Fruit fly (Drosophila melanogaster) whole organism, prepupa: Measurements from ENCODE around the gene Rab9.
A peak's percentile ranks its signal among the peaks of the same experiment; 100 is the strongest.

ENCODE experiments used
- Blimp-1 ChIP-seq: fragments of 200-800 bp; sonication (Bioruptor generic); optimal IDR thresholded peaks from 3 replicates; lab custom pipeline; 2017; ENCODE audit warnings: missing biosample characterization, missing genetic modification characterization, mild to moderate bottlenecking, moderate library complexity, missing genetic modification reagents
- CG10631 ChIP-seq: fragments of 200-800 bp; sonication (Bioruptor generic); optimal IDR thresholded peaks from 2 replicates; lab custom pipeline; 2016; ENCODE audit warnings: missing biosample characterization, missing genetic modification characterization
- CG10669 ChIP-seq: fragments of 200-800 bp; sonication (Bioruptor generic); optimal IDR thresholded peaks from 3 replicates; lab custom pipeline; 2018; ENCODE audit warnings: missing biosample characterization, mild to moderate bottlenecking, missing genetic modification characterization, moderate library complexity
- CG11294 ChIP-seq: fragments of 200-800 bp; sonication (Bioruptor generic); IDR thresholded peaks from 2 replicates; pipeline ENCODE4 v1.3.6; 2022; ENCODE audit warnings: missing biosample characterization, missing genetic modification characterization
- CG11762 ChIP-seq: fragments of 200-800 bp; sonication (Bioruptor generic); optimal IDR thresholded peaks from 3 replicates; lab custom pipeline; 2016; ENCODE audit warnings: missing biosample characterization, missing genetic modification characterization; ENCODE audit not compliant: insufficient read depth
- CG16779 ChIP-seq: fragments of 200-800 bp; sonication (Bioruptor generic); optimal IDR thresholded peaks from 3 replicates; lab custom pipeline; 2017; ENCODE audit warnings: missing biosample characterization, mild to moderate bottlenecking, missing genetic modification characterization
- CG3032 ChIP-seq: fragments of 200-800 bp; optimal IDR thresholded peaks from 2 replicates; lab custom pipeline; 2019; ENCODE audit warnings: missing biosample characterization, mild to moderate bottlenecking, missing genetic modification characterization, moderate library complexity
- CG31627 ChIP-seq: fragments of 200-800 bp; sonication (Bioruptor generic); optimal IDR thresholded peaks from 3 replicates; lab custom pipeline; 2016; ENCODE audit warnings: missing biosample characterization, missing genetic modification characterization
- CG34406 ChIP-seq: fragments of 200-800 bp; sonication (Bioruptor generic); optimal IDR thresholded peaks from 3 replicates; lab custom pipeline; 2016; ENCODE audit warnings: missing biosample characterization, missing genetic modification characterization
- CG3919 ChIP-seq: fragments of 200-800 bp; sonication (Bioruptor generic); optimal IDR thresholded peaks from 3 replicates; lab custom pipeline; 2016; ENCODE audit warnings: missing biosample characterization, missing genetic modification characterization
- CG4318 ChIP-seq: fragments of 200-800 bp; sonication (Bioruptor generic); optimal IDR thresholded peaks from 3 replicates; lab custom pipeline; 2017; ENCODE audit warnings: missing biosample characterization, mild to moderate bottlenecking, missing genetic modification characterization
- CG6163 ChIP-seq: fragments of 200-800 bp; sonication (Bioruptor generic); IDR thresholded peaks from 3 replicates; pipeline ENCODE4 v1.3.6; 2022; ENCODE audit warnings: missing biosample characterization, missing genetic modification characterization
- CG6276 ChIP-seq: fragments of 200-800 bp; sonication (Bioruptor generic); optimal IDR thresholded peaks from 2 replicates; lab custom pipeline; 2017; ENCODE audit warnings: missing biosample characterization, mild to moderate bottlenecking, missing genetic modification characterization
- CG6792 ChIP-seq: fragments of 200-800 bp; sonication (Bioruptor generic); optimal IDR thresholded peaks from 3 replicates; lab custom pipeline; 2016; ENCODE audit warnings: missing biosample characterization, missing genetic modification characterization
- CG6808 ChIP-seq: fragments of 200-800 bp; sonication (Bioruptor generic); optimal IDR thresholded peaks from 3 replicates; lab custom pipeline; 2017; ENCODE audit warnings: missing biosample characterization, missing genetic modification characterization, mild to moderate bottlenecking, moderate library complexity, missing genetic modification reagents
- CG7368 ChIP-seq: fragments of 200-800 bp; sonication (Bioruptor generic); optimal IDR thresholded peaks from 3 replicates; lab custom pipeline; 2016; ENCODE audit warnings: missing biosample characterization, missing genetic modification characterization
- CG8119 ChIP-seq: fragments of 200-800 bp; sonication (Bioruptor generic); IDR thresholded peaks from 3 replicates; pipeline ENCODE4 v1.3.6; 2022; ENCODE audit warnings: missing biosample characterization, missing genetic modification characterization
- CG8319 ChIP-seq: fragments of 200-800 bp; sonication (Bioruptor generic); optimal IDR thresholded peaks from 3 replicates; lab custom pipeline; 2016; ENCODE audit warnings: missing biosample characterization, missing genetic modification characterization
- CG9139 ChIP-seq: fragments of 200-800 bp; sonication (Bioruptor generic); optimal IDR thresholded peaks from 3 replicates; lab custom pipeline; 2017; ENCODE audit warnings: missing biosample characterization, mild to moderate bottlenecking, missing genetic modification characterization
- Eip75B ChIP-seq: fragments of 200-800 bp; sonication (Bioruptor generic); optimal IDR thresholded peaks from 3 replicates; lab custom pipeline; 2016; ENCODE audit warnings: missing biosample characterization, missing genetic modification characterization
- Eip93F ChIP-seq: fragments of 200-800 bp; sonication (Bioruptor generic); optimal IDR thresholded peaks from 2 replicates; lab custom pipeline; 2016; ENCODE audit warnings: missing biosample characterization, mild to moderate bottlenecking, missing genetic modification characterization
- Gug ChIP-seq: fragments of 200-800 bp; sonication (Bioruptor generic); IDR thresholded peaks from 2 replicates; pipeline ENCODE4 v1.3.6; 2022; ENCODE audit warnings: missing biosample characterization, missing genetic modification characterization
- Hr38 ChIP-seq: sonication (Bioruptor generic); optimal IDR thresholded peaks from 2 replicates; lab custom pipeline; 2016; ENCODE audit warnings: missing biosample characterization, missing genetic modification characterization
- Hr39 ChIP-seq: fragments of 200-800 bp; sonication (Bioruptor generic); optimal IDR thresholded peaks from 2 replicates; lab custom pipeline; 2016; ENCODE audit warnings: missing biosample characterization, missing genetic modification characterization
- Hr4 ChIP-seq: fragments of 200-800 bp; sonication (Bioruptor generic); optimal IDR thresholded peaks from 3 replicates; lab custom pipeline; 2016; ENCODE audit warnings: missing biosample characterization, missing genetic modification characterization
- Met ChIP-seq: fragments of 200-800 bp; sonication (Bioruptor generic); optimal IDR thresholded peaks from 3 replicates; lab custom pipeline; 2016; ENCODE audit warnings: missing biosample characterization, missing genetic modification characterization
- OdsH ChIP-seq: fragments of 200-800 bp; sonication (Bioruptor generic); optimal IDR thresholded peaks from 3 replicates; lab custom pipeline; 2016; ENCODE audit warnings: missing biosample characterization, missing genetic modification characterization
- Smox ChIP-seq: fragments of 200-800 bp; sonication (Bioruptor generic); optimal IDR thresholded peaks from 3 replicates; lab custom pipeline; 2016; ENCODE audit warnings: missing biosample characterization, missing genetic modification characterization
- Sox14 ChIP-seq: fragments of 200-800 bp; sonication (Bioruptor generic); optimal IDR thresholded peaks from 3 replicates; lab custom pipeline; 2016; ENCODE audit warnings: missing biosample characterization, missing genetic modification characterization
- Sox15 ChIP-seq: fragments of 200-800 bp; sonication (Bioruptor generic); optimal IDR thresholded peaks from 3 replicates; lab custom pipeline; 2016; ENCODE audit warnings: missing biosample characterization, missing genetic modification characterization
- cyc ChIP-seq: fragments of 200-800 bp; sonication (Bioruptor generic); optimal IDR thresholded peaks from 3 replicates; lab custom pipeline; 2016; ENCODE audit warnings: missing biosample characterization, missing genetic modification characterization
- dac ChIP-seq: fragments of 200-800 bp; sonication (Bioruptor generic); optimal IDR thresholded peaks from 2 replicates; lab custom pipeline; 2017; ENCODE audit warnings: missing biosample characterization, mild to moderate bottlenecking, missing genetic modification characterization
- dsx ChIP-seq: fragments of 200-800 bp; optimal IDR thresholded peaks from 3 replicates; lab custom pipeline; 2019; ENCODE audit warnings: missing biosample characterization, mild to moderate bottlenecking, missing genetic modification characterization, moderate library complexity; ENCODE audit not compliant: poor library complexity, severe bottlenecking
- eg ChIP-seq: fragments of 200-800 bp; sonication (Bioruptor generic); IDR thresholded peaks from 3 replicates; pipeline ENCODE4 v1.3.6; 2022; ENCODE audit warnings: missing biosample characterization, missing genetic modification characterization
- esn ChIP-seq: fragments of 200-800 bp; sonication (Bioruptor generic); optimal IDR thresholded peaks from 2 replicates; lab custom pipeline; 2016; ENCODE audit warnings: missing biosample characterization, mild to moderate bottlenecking, missing genetic modification characterization, moderate library complexity
- fd59A ChIP-seq: fragments of 200-800 bp; sonication (Bioruptor generic); optimal IDR thresholded peaks from 2 replicates; lab custom pipeline; 2017; ENCODE audit warnings: missing biosample characterization, mild to moderate bottlenecking, missing genetic modification characterization, missing genetic modification reagents
- fd85E ChIP-seq: fragments of 200-800 bp; sonication (Bioruptor generic); optimal IDR thresholded peaks from 3 replicates; lab custom pipeline; 2016; ENCODE audit warnings: missing biosample characterization, missing genetic modification characterization
- lz ChIP-seq: fragments of 200-800 bp; sonication (Bioruptor generic); optimal IDR thresholded peaks from 3 replicates; lab custom pipeline; 2016; ENCODE audit warnings: missing biosample characterization, missing genetic modification characterization
- net ChIP-seq: fragments of 200-800 bp; sonication (Bioruptor generic); optimal IDR thresholded peaks from 3 replicates; lab custom pipeline; 2016; ENCODE audit warnings: missing biosample characterization, missing genetic modification characterization
- pdm3 ChIP-seq: fragments of 200-800 bp; sonication (Bioruptor generic); optimal IDR thresholded peaks from 3 replicates; lab custom pipeline; 2016; ENCODE audit warnings: missing biosample characterization, missing genetic modification characterization
- spab ChIP-seq: fragments of 200-800 bp; sonication (Bioruptor generic); optimal IDR thresholded peaks from 2 replicates; lab custom pipeline; 2017; ENCODE audit warnings: missing biosample characterization, mild to moderate bottlenecking, missing genetic modification characterization, missing genetic modification reagents
- ss ChIP-seq, 2 experiments: fragments of 200-800 bp; sonication (Bioruptor generic); optimal IDR thresholded peaks; 2 replicates in 1 of 2; 3 replicates in 1 of 2; lab custom pipeline; 2017 to 2018; ENCODE audit warnings: mild to moderate bottlenecking in 2 of 2, missing biosample characterization in 2 of 2, missing genetic modification characterization in 2 of 2, moderate library complexity in 1 of 2
- svp ChIP-seq: fragments of 200-800 bp; sonication (Bioruptor generic); peaks from one replicate; lab custom pipeline; 2016; ENCODE audit warnings: missing biosample characterization, missing genetic modification characterization
- topi ChIP-seq: fragments of 200-800 bp; sonication (Bioruptor generic); optimal IDR thresholded peaks from 3 replicates; lab custom pipeline; 2016; ENCODE audit warnings: missing biosample characterization, missing genetic modification characterization

Gene Rab9

DNA sequence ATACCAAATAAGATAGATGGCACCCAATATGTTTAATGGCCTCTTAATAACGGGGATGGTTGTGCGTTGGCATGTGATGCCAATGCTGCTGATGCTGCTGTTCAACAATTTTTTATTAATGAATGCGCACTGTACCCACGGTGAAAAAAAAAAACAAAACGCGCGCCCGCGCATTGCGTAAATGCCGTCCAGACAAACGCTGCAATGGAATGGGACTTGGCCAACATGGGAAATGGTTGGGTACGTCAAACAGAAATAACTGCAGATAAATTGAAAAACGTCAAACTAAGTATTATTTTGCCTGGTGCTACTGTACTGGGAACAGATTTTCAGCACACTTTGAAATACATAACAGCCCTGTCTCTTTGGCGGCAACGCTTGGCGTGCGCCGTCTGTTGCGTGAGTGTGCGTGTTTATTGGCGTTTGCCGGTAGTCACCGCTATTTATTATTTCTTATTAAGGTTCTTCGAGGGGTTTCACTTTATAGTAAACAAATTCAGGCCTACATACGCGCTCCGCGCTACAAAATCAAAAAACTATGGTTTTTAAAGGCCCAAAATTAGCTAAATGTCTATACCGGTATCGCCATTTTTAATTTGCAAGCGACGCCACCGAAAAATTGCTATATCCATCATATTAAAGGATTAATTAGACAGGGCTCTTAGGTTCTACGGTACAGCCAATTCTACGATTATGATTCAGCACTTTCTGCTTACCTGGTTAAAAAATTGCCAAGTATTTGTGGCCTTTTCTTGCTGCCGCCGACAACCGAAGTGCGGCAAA, 20.4 kb downstream of the Rab9 start (continued):
- TF ChIP-seq Smox (GFP tag; lab: Kevin White, UChicago) (peak; percentile 30), ss (GFP tag; optimal IDR thresholded peaks at IDR 0.05; lab: Kevin White, UChicago) (peak in 1 of 2 experiments; percentile 24), OdsH (peak; percentile 43), CG6792 (peak; percentile 28), pdm3 (GFP tag; lab: Kevin White, UChicago) (peak; percentile 41), Eip75B (peak; percentile 45), Hr4 (GFP tag; lab: Kevin White, UChicago) (peak; percentile 69), CG34406 (GFP tag; lab: Kevin White, UChicago) (peak; percentile 10)

DNA sequence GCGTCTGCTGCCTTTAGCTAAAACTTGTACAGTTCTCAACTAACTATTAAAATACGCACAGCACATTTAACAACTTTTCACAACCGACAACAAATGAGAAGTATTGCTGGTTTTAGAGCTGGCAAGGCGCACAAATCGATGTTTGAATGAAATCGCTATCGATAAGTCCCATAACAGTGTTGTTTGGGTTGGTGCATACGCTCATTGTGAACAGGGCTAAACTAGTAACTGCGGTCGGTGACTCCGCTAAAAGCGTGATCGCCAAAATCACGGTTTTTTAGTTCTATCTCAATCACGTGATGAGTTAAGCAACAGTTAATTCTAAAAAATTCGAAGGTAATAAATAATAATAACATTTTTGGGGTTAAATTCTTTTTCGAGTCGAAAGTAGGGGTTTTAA, 21.0 kb downstream of the Rab9 start, which contains the start of gene Top2:
Gene Top2 (minus strand): TSS at position 110 of the 400 bp plus-strand sequence.
- TF ChIP-seq Hr39 (GFP tag; lab: Kevin White, UChicago) (peak; percentile 34), Sox15 (GFP tag; lab: Kevin White, UChicago) (no peak), topi (peak; percentile 10), Hr38 (GFP tag; lab: Kevin White, UChicago) (no peak), lz (peak; percentile 33), CG16779 (no peak), cyc (peak; percentile 27), esn (GFP tag; lab: Kevin White, UChicago) (peak; percentile 1), Smox (GFP tag; lab: Kevin White, UChicago) (peak; percentile 17), Eip75B (no peak), CG31627 (GFP tag; lab: Kevin White, UChicago) (peak; percentile 30), CG10669 (GFP tag; lab: Kevin White, UChicago) (no peak), Sox14 (GFP tag; lab: Kevin White, UChicago) (peak; percentile 29)

dm6 chr2L:19454070-19454751, 21.8 kb downstream of the Rab9 start, which contains the start of gene CG10026:
Gene CG10026 (plus strand): TSS chr2L:19454256.
- peak; percentile 45; the same call in 2 of the 3 replicates for TF ChIP-seq CG8119 (GFP tag; lab: Robert Waterston, UW)
- no peak for TF ChIP-seq CG6163
- peak; percentile 20 for TF ChIP-seq CG6276
- no peak for TF ChIP-seq eg (GFP tag; lab: Robert Waterston, UW)
- peak; percentile 44 for TF ChIP-seq CG10631 (GFP tag; lab: Kevin White, UChicago)
- no peak for TF ChIP-seq CG7368
- TF ChIP-seq CG9139 (GFP tag; lab: Kevin White, UChicago), result peak; percentile 13
- TF ChIP-seq net (GFP tag; lab: Kevin White, UChicago), result peak; percentile 35
- TF ChIP-seq topi, result peak; percentile 17
- peak; percentile 60 for TF ChIP-seq Sox14 (GFP tag; lab: Kevin White, UChicago)
- TF ChIP-seq CG34406 (GFP tag; lab: Kevin White, UChicago), result peak; percentile 44
- no peak for TF ChIP-seq CG4318 (GFP tag; lab: Kevin White, UChicago)
- no peak for TF ChIP-seq cyc
- TF ChIP-seq CG11294, result no peak
- no peak for TF ChIP-seq CG6792
- no peak for TF ChIP-seq fd85E (GFP tag; lab: Kevin White, UChicago)
- TF ChIP-seq Eip93F (GFP tag; lab: Kevin White, UChicago), result no peak
- no peak for TF ChIP-seq dac (GFP tag; lab: Kevin White, UChicago)
- peak; percentile 27 for TF ChIP-seq Hr39 (GFP tag; lab: Kevin White, UChicago)
- peak; percentile 40 for TF ChIP-seq Hr4 (GFP tag; lab: Kevin White, UChicago)
- peak; percentile 35 for TF ChIP-seq CG31627 (GFP tag; lab: Kevin White, UChicago)
- peak; percentile 57 for TF ChIP-seq Smox (GFP tag; lab: Kevin White, UChicago)
- peak; percentile 38 for TF ChIP-seq CG3919
- peak; percentile 30 for TF ChIP-seq Met
- peak; percentile 57 for TF ChIP-seq svp (GFP tag; lab: Kevin White, UChicago)
- peak; percentile 61 for TF ChIP-seq fd59A (GFP tag; lab: Kevin White, UChicago)
- TF ChIP-seq spab (GFP tag; lab: Kevin White, UChicago), result peak; percentile 51
- no peak for TF ChIP-seq Blimp-1 (GFP tag; lab: Kevin White, UChicago)
- no peak for TF ChIP-seq Gug (GFP tag; lab: Robert Waterston, UW)
- peak; percentile 74 for TF ChIP-seq CG6808
- TF ChIP-seq dsx (GFP tag; lab: Kevin White, UChicago), result no peak
- TF ChIP-seq CG11762 (GFP tag; lab: Kevin White, UChicago), result peak; percentile 4
- no peak for TF ChIP-seq CG8319 (GFP tag; lab: Kevin White, UChicago)
- TF ChIP-seq Hr38 (GFP tag; lab: Kevin White, UChicago), result no peak
- TF ChIP-seq CG3032, result peak; percentile 67
